Worm (Caenorhabditis elegans): ENCODE results near the gene bre-1.

bre-1 gene

ce11 chrIV:8973249-8973958 is 13.7 kb upstream of the bre-1 start, which contains the start of gene C53B4.3:
C53B4.3 (minus strand) TSS chrIV:8973712.
- TF ChIP-seq nhr-67 (tag; optimal IDR thresholded peaks at IDR 0.05) (no peak), elt-3 (tag; optimal IDR thresholded peaks at IDR 0.05) (no peak), ztf-11 (tag; optimal IDR thresholded peaks at IDR 0.05) (no peak), unc-39 (tag; optimal IDR thresholded peaks at IDR 0.05) (no peak), nhr-77 (tag; optimal IDR thresholded peaks at IDR 0.05) (no peak), R02D3.7 (tag; optimal IDR thresholded peaks at IDR 0.05) (no peak), pqm-1 (tag; optimal IDR thresholded peaks at IDR 0.05) (no peak), ZK546.5 (tag; optimal IDR thresholded peaks at IDR 0.05) (no peak), nhr-25 (tag; optimal IDR thresholded peaks at IDR 0.05) (peak; percentile 52), nfya-1 (tag; optimal IDR thresholded peaks at IDR 0.05; ENCODE audit: insufficient read depth) (peak; percentile 39), nhr-237 (tag; optimal IDR thresholded peaks at IDR 0.05) (no peak), aly-2 (tag; optimal IDR thresholded peaks at IDR 0.05) (no peak), eor-1 (tag; optimal IDR thresholded peaks at IDR 0.05) (peak in 1 of 2 experiments; percentile 27), elt-1 (tag; optimal IDR thresholded peaks at IDR 0.05) (no peak), hmg-11 (tag; optimal IDR thresholded peaks at IDR 0.05) (peak; percentile 32), ceh-82 (tag; optimal IDR thresholded peaks at IDR 0.05) (no peak), unc-62 (GFP tag; optimal IDR thresholded peaks at IDR 0.05) (no peak), nhr-43 (tag; optimal IDR thresholded peaks at IDR 0.05; ENCODE audit: poor library complexity, severe bottlenecking) (peak; percentile 92), ceh-16 (tag; optimal IDR thresholded peaks at IDR 0.05) (no peak), fkh-10 (GFP tag; optimal IDR thresholded peaks at IDR 0.05) (no peak), ztf-4 (tag; optimal IDR thresholded peaks at IDR 0.05) (no peak), lin-39 (tag; optimal IDR thresholded peaks at IDR 0.05) (no peak), fkh-2 (tag; optimal IDR thresholded peaks at IDR 0.05) (no peak), snpc-4 (tag; optimal IDR thresholded peaks at IDR 0.05) (peak; percentile 74), nhr-23 (tag; optimal IDR thresholded peaks at IDR 0.05) (peak; percentile 60), pha-4 (tag; optimal IDR thresholded peaks at IDR 0.05) (peak; percentile 72), zag-1 (tag; optimal IDR thresholded peaks at IDR 0.05) (no peak), nhr-28 (tag; optimal IDR thresholded peaks at IDR 0.05) (no peak), lin-15B (tag; optimal IDR thresholded peaks at IDR 0.05) (peak; percentile 71), tbx-2 (tag; optimal IDR thresholded peaks at IDR 0.05) (peak; percentile 24), ceh-28 (tag; optimal IDR thresholded peaks at IDR 0.05) (no peak), elt-2 (tag; optimal IDR thresholded peaks at IDR 0.05) (peak; percentile 55), ama-1 (optimal IDR thresholded peaks at IDR 0.05) (no peak), sea-2 (GFP tag; optimal IDR thresholded peaks at IDR 0.05) (no peak), nhr-76 (tag; optimal IDR thresholded peaks at IDR 0.05) (no peak), ceh-9 (tag; optimal IDR thresholded peaks at IDR 0.05) (no peak), skn-1 (tag; optimal IDR thresholded peaks at IDR 0.05) (no peak), mml-1 (tag; optimal IDR thresholded peaks at IDR 0.05) (no peak), mdl-1 (tag; optimal IDR thresholded peaks at IDR 0.05) (no peak), egl-27 (tag; optimal IDR thresholded peaks at IDR 0.05) (no peak), egl-5 (tag; optimal IDR thresholded peaks at IDR 0.05) (no peak), lsy-12 (tag; optimal IDR thresholded peaks at IDR 0.05) (peak; percentile 63), jun-1 (tag; optimal IDR thresholded peaks at IDR 0.05) (no peak), nhr-12 (tag; optimal IDR thresholded peaks at IDR 0.05) (no peak), nhr-11 (tag; optimal IDR thresholded peaks at IDR 0.05) (no peak), daf-12 (tag; optimal IDR thresholded peaks at IDR 0.05) (no peak), fos-1 (tag; optimal IDR thresholded peaks at IDR 0.05) (no peak)
